Worm (Caenorhabditis elegans): ENCODE measurements around the gene pdcd-2.
A peak's percentile ranks its signal among the peaks of the same experiment; 100 is the strongest.

pdcd-2 gene

DNA sequence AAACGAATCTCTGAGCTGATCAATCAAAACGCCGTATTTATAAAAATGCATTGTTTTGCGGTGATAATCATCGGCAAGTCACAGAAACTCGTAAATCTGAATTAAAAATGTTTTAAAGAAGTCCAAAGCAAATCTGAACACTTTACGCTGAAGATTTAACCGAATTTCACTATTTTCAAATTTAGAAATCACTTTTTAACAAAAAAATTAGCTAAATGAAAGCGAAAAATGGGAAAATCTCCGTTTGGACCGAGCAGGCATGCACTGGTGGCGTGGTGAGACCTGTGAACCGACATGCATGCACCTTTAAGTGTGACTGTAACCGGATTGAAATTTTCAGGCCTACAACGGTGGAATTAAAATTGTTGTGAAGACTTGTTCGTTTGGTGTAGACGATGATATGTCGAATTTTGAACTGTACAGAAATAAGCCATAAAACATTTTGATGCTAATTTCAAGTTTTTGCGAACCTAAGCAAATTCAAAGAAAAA lies 21.7 kb upstream of the pdcd-2 start, which contains the start of gene C28A5.2:
C28A5.2 (minus strand) TSS at position 51 of the 491 bp plus-strand sequence.
- TF ChIP-seq fos-1 (tag; optimal IDR thresholded peaks at IDR 0.05), result no peak
- no peak for TF ChIP-seq lin-29 (GFP tag; IDR thresholded peaks at IDR 0.05)
- TF ChIP-seq T26A8.4 (GFP tag; IDR thresholded peaks at IDR 0.05), result no peak
- TF ChIP-seq lin-38 (GFP tag; IDR thresholded peaks at IDR 0.05), result no peak
- TF ChIP-seq mep-1 (tag; optimal IDR thresholded peaks at IDR 0.05), result no peak
- TF ChIP-seq hif-1 (tag; optimal IDR thresholded peaks at IDR 0.05), result no peak
- no peak for TF ChIP-seq D1046.2 (GFP tag; IDR thresholded peaks at IDR 0.05)
- TF ChIP-seq nhr-237 (tag; optimal IDR thresholded peaks at IDR 0.05), result no peak
- TF ChIP-seq Y5F2A.4 (GFP tag; optimal IDR thresholded peaks at IDR 0.05), result no peak
- TF ChIP-seq madf-9 (GFP tag; conservative IDR thresholded peaks at IDR 0.05), result no peak
- no peak for TF ChIP-seq skn-1 (tag; optimal IDR thresholded peaks at IDR 0.05)
- TF ChIP-seq aly-2 (tag; optimal IDR thresholded peaks at IDR 0.05), result no peak
- no peak for TF ChIP-seq nhr-42 (GFP tag; IDR thresholded peaks at IDR 0.05)
- no peak for TF ChIP-seq Y75B8A.6 (GFP tag; IDR thresholded peaks at IDR 0.05)
- no peak for TF ChIP-seq daf-16 (GFP tag; optimal IDR thresholded peaks at IDR 0.05)
- TF ChIP-seq daf-16 (tag; optimal IDR thresholded peaks at IDR 0.05), result no peak
- no peak for TF ChIP-seq unc-39 (tag; optimal IDR thresholded peaks at IDR 0.05)
- TF ChIP-seq nhr-48 (tag; optimal IDR thresholded peaks at IDR 0.05), result no peak
- no peak for TF ChIP-seq dmd-9 (GFP tag; IDR thresholded peaks at IDR 0.05)

DNA sequence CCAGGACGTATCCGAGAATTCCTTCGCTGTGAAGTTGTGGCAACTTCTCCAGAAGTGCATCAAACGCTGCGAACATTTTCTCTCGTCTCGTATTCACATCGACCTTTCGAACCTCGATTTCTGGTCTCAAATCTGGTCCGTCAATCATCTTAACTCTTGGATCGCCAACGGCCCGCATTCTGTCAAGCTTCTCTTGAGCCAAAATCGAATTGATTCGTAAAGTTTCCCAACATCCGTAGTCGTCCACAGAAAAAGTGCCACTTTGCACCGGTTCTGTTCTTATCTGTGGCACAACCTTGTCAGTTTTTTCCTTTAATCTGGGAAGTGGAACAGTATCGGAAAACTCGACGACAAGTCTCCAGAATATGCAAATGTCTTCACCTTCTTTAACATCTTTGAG lies 17.4 kb upstream of the pdcd-2 start:
- no peak for TF ChIP-seq nhr-42 (GFP tag; IDR thresholded peaks at IDR 0.05)
- TF ChIP-seq lin-1 (GFP tag; IDR thresholded peaks at IDR 0.05), result no peak
- TF ChIP-seq zip-11 (GFP tag; IDR thresholded peaks at IDR 0.05), result no peak
- no peak for TF ChIP-seq tra-1 (GFP tag; IDR thresholded peaks at IDR 0.05)
- TF ChIP-seq zfp-3 (GFP tag; conservative IDR thresholded peaks at IDR 0.05), result no peak
- no peak for TF ChIP-seq set-16 (GFP tag; IDR thresholded peaks at IDR 0.05)
- TF ChIP-seq tag-97 (GFP tag; IDR thresholded peaks at IDR 0.05), result no peak
- no peak for TF ChIP-seq snpc-4 (tag; optimal IDR thresholded peaks at IDR 0.05)
- no peak for TF ChIP-seq mdl-1 (tag; optimal IDR thresholded peaks at IDR 0.05)
- no peak for TF ChIP-seq jun-1 (tag; optimal IDR thresholded peaks at IDR 0.05)
- TF ChIP-seq dmd-8 (GFP tag; IDR thresholded peaks at IDR 0.05), result peak; percentile 34; the same call in 1 of the 2 replicates
- peak; percentile 63; the same call in 1 of the 2 replicates for TF ChIP-seq dmd-9 (GFP tag; IDR thresholded peaks at IDR 0.05)
- TF ChIP-seq unc-130 (GFP tag; optimal IDR thresholded peaks at IDR 0.05), result no peak
- peak; percentile 82 for TF ChIP-seq aha-1 (tag)
- TF ChIP-seq lsy-2 (tag; optimal IDR thresholded peaks at IDR 0.05), result no peak
- no peak for TF ChIP-seq vab-7 (GFP tag; IDR thresholded peaks at IDR 0.05)
- TF ChIP-seq ztf-7 (tag; optimal IDR thresholded peaks at IDR 0.05), result no peak

DNA sequence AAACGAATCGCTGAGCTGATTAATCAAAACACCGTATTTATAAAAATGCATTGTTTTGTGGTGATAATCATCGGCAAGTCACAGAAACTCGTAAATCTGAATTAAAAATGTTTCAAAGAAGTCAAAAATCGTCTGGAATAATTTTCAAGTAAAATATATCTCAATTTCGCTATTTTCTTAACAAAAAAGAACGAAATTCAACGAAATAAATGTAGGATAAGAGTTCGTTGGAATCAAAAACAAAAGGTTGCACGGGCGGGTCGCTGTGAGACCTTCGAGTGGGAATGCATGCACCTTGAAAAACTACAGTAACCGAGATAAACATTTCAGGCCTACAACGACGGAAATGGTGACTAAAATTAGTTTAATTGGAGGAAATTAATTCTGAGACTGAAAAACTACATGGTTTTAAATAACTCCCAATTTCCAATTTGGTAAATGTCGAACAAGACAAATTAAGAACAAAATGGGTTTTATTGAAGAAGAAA lies 16.5 kb upstream of the pdcd-2 start, which contains the start of gene C28A5.1:
C28A5.1 (minus strand) TSS at position 51 of the 488 bp plus-strand sequence.
- no peak for TF ChIP-seq hlh-30 (tag; optimal IDR thresholded peaks at IDR 0.05; ENCODE audit: insufficient read depth)
- no peak for TF ChIP-seq mdl-1 (tag; optimal IDR thresholded peaks at IDR 0.05)
- TF ChIP-seq ztf-7 (tag; optimal IDR thresholded peaks at IDR 0.05), result no peak
- peak; percentile 79 for TF ChIP-seq unc-130 (GFP tag; optimal IDR thresholded peaks at IDR 0.05)
- TF ChIP-seq rbr-2 (tag; optimal IDR thresholded peaks at IDR 0.05), result no peak
- no peak for TF ChIP-seq ama-1 (optimal IDR thresholded peaks at IDR 0.05)
- no peak for TF ChIP-seq ceh-82 (tag; optimal IDR thresholded peaks at IDR 0.05)
- TF ChIP-seq mes-2 (tag; optimal IDR thresholded peaks at IDR 0.05; ENCODE audit: poor library complexity, severe bottlenecking), result peak; percentile 23
- no peak for TF ChIP-seq madf-5 (GFP tag; IDR thresholded peaks at IDR 0.05)
- TF ChIP-seq lim-7 (GFP tag; IDR thresholded peaks at IDR 0.05), result no peak
- no peak for TF ChIP-seq php-3 (GFP tag; IDR thresholded peaks at IDR 0.05)
- TF ChIP-seq Y48G9A.11 (GFP tag; IDR thresholded peaks at IDR 0.05), result peak; percentile 46; the same call in 1 of the 2 replicates
- TF ChIP-seq madf-9 (GFP tag; conservative IDR thresholded peaks at IDR 0.05), result no peak
- TF ChIP-seq fkh-10 (GFP tag; optimal IDR thresholded peaks at IDR 0.05), result no peak
- TF ChIP-seq zip-2 (tag; optimal IDR thresholded peaks at IDR 0.05), result no peak
- TF ChIP-seq tra-1 (GFP tag; IDR thresholded peaks at IDR 0.05), result no peak
- TF ChIP-seq daf-8 (GFP tag; IDR thresholded peaks at IDR 0.05), result no peak
- TF ChIP-seq aha-1 (tag), result peak; percentile 70
- no peak for TF ChIP-seq T20F7.1 (GFP tag; optimal IDR thresholded peaks at IDR 0.05)
- no peak for TF ChIP-seq cey-2 (tag; optimal IDR thresholded peaks at IDR 0.05; ENCODE audit: borderline replicate concordance, insufficient read depth)
- no peak for TF ChIP-seq egl-27 (tag; optimal IDR thresholded peaks at IDR 0.05)
- no peak for TF ChIP-seq Y105C5A.15 (GFP tag; IDR thresholded peaks at IDR 0.05)

All from whole organism, L4 larva.